Worm (Caenorhabditis elegans) whole organism, mixed stage, embryonic: Measurements from ENCODE around the gene glb-24.

ENCODE experiments used
- cnd-1 ChIP-seq: fragments of 200-800 bp; sonication (Bioruptor generic); optimal IDR thresholded peaks from 2 replicates; lab custom pipeline; 2018; ENCODE audit warnings: mild to moderate bottlenecking, missing genetic modification characterization, missing compliant biosample characterization
- lsy-2 ChIP-seq: fragments of 150-350 bp; optimal IDR thresholded peaks from 2 replicates; lab custom pipeline; 2014; ENCODE audit warnings: missing biosample characterization, missing genetic modification characterization
- nhr-12 ChIP-seq: fragments of 150-350 bp; optimal IDR thresholded peaks from 2 replicates; lab custom pipeline; 2014; ENCODE audit warnings: missing biosample characterization, missing genetic modification characterization
- nhr-237 ChIP-seq: fragments of 150-350 bp; optimal IDR thresholded peaks from 2 replicates; lab custom pipeline; 2014; ENCODE audit warnings: missing biosample characterization, missing genetic modification characterization
- nhr-28 ChIP-seq: fragments of 150-350 bp; optimal IDR thresholded peaks from 2 replicates; lab custom pipeline; 2014; ENCODE audit warnings: missing biosample characterization, missing genetic modification characterization
- snpc-4 ChIP-seq: fragments of 150-350 bp; optimal IDR thresholded peaks from 2 replicates; lab custom pipeline; 2014; ENCODE audit warnings: missing biosample characterization, missing genetic modification characterization
- unc-39 ChIP-seq: fragments of 150-350 bp; optimal IDR thresholded peaks from 2 replicates; lab custom pipeline; 2014; ENCODE audit warnings: missing biosample characterization, missing genetic modification characterization
- unc-62 ChIP-seq: fragments of 150-350 bp; optimal IDR thresholded peaks from 2 replicates; lab custom pipeline; 2014; ENCODE audit warnings: missing biosample characterization, missing genetic modification reagents, missing genetic modification characterization
- ztf-11 ChIP-seq: fragments of 150-350 bp; optimal IDR thresholded peaks from 2 replicates; lab custom pipeline; 2014; ENCODE audit warnings: missing biosample characterization, missing genetic modification characterization

- TF ChIP-seq snpc-4 (tag; lab: Kevin White, UChicago) (no peak), cnd-1 (tag; lab: Kevin White, UChicago) (no peak), unc-62 (GFP tag; lab: Kevin White, UChicago) (no peak), nhr-28 (no peak), unc-39 (tag; lab: Kevin White, UChicago) (no peak), nhr-12 (tag; lab: Kevin White, UChicago) (no peak), ztf-11 (tag; lab: Kevin White, UChicago) (no peak), nhr-237 (tag; lab: Kevin White, UChicago) (no peak), lsy-2 (tag; lab: Kevin White, UChicago) (no peak)
Measured at ce11 chrV:12924128-12924527, 38.4 kb upstream of the glb-24 start, which contains the start of gene pqn-67.
